Fruit fly (Drosophila melanogaster): ENCODE data around the gene CG18094.

The CG18094 gene

dm6 chr2L:19453381-19453780 lies 36.7 kb upstream of the CG18094 start, which contains the start of gene Top2 (continued):
- TF ChIP-seq HHEX (GFP tag; optimal IDR thresholded peaks at IDR 0.05): no peak
- no peak for TF ChIP-seq CG14965 (GFP tag; optimal IDR thresholded peaks at IDR 0.05; ENCODE audit: borderline replicate concordance)
- TF ChIP-seq Usf (GFP tag; optimal IDR thresholded peaks at IDR 0.05): peak; percentile 81
- no peak for TF ChIP-seq CG33557 (GFP tag; optimal IDR thresholded peaks at IDR 0.05)
- no peak for TF ChIP-seq cad (GFP tag; optimal IDR thresholded peaks at IDR 0.05)
- TF ChIP-seq repo (GFP tag; optimal IDR thresholded peaks at IDR 0.05): peak; percentile 7
- TF ChIP-seq CG11504 (tag; optimal IDR thresholded peaks at IDR 0.05): peak; percentile 75
- peak; percentile 100 for TF ChIP-seq CG17802 (tag; optimal IDR thresholded peaks at IDR 0.05)
- no peak for TF ChIP-seq Hr39 (optimal IDR thresholded peaks at IDR 0.05)
- peak; percentile 89 for TF ChIP-seq Myb (GFP tag; optimal IDR thresholded peaks at IDR 0.05)
- TF ChIP-seq klu (GFP tag; IDR thresholded peaks at IDR 0.05): no peak; the same call in 1 of the 2 replicates
- TF ChIP-seq slou (GFP tag; optimal IDR thresholded peaks at IDR 0.05): peak; percentile 18
- no peak for TF ChIP-seq CG4820 (GFP tag; optimal IDR thresholded peaks at IDR 0.05)
- TF ChIP-seq CG18619 (GFP tag; optimal IDR thresholded peaks at IDR 0.05): no peak
- TF ChIP-seq CG13296 (GFP tag; optimal IDR thresholded peaks at IDR 0.05): no peak
- no peak for TF ChIP-seq CG11093 (GFP tag; IDR thresholded peaks at IDR 0.05)
- no peak for TF ChIP-seq sens-2 (GFP tag; IDR thresholded peaks at IDR 0.05)
- no peak for TF ChIP-seq bowl (GFP tag; IDR thresholded peaks at IDR 0.05)
- no peak for TF ChIP-seq Stat92E (GFP tag; optimal IDR thresholded peaks at IDR 0.05)
- TF ChIP-seq sr (GFP tag; IDR thresholded peaks at IDR 0.05): no peak
- TF ChIP-seq CG1792 (GFP tag; optimal IDR thresholded peaks at IDR 0.05): peak; percentile 45
- no peak for TF ChIP-seq Sox102F (GFP tag; optimal IDR thresholded peaks at IDR 0.05)
- TF ChIP-seq CG4328 (GFP tag; optimal IDR thresholded peaks at IDR 0.05): no peak
- TF ChIP-seq Hr78 (GFP tag; optimal IDR thresholded peaks at IDR 0.05): no peak
- TF ChIP-seq CG31365 (tag; optimal IDR thresholded peaks at IDR 0.05): no peak
- no peak for TF ChIP-seq br (optimal IDR thresholded peaks at IDR 0.05)
- no peak for TF ChIP-seq CG11723 (GFP tag; optimal IDR thresholded peaks at IDR 0.05)
- no peak for TF ChIP-seq CG8388 (GFP tag; optimal IDR thresholded peaks at IDR 0.05)
- no peak for TF ChIP-seq jigr1 (GFP tag; IDR thresholded peaks at IDR 0.05)
- TF ChIP-seq hb (GFP tag; IDR thresholded peaks at IDR 0.05; ENCODE audit: partially characterized antibody): peak; percentile 76
- no peak for TF ChIP-seq tup (GFP tag; optimal IDR thresholded peaks at IDR 0.05)
- TF ChIP-seq vfl (GFP tag; optimal IDR thresholded peaks at IDR 0.05): peak; percentile 52
- no peak for TF ChIP-seq abd-A (tag; optimal IDR thresholded peaks at IDR 0.05)
- peak; percentile 18 for TF ChIP-seq D19A (tag; optimal IDR thresholded peaks at IDR 0.05)
- no peak for TF ChIP-seq jing (GFP tag; optimal IDR thresholded peaks at IDR 0.05)
- no peak for TF ChIP-seq CG6254 (GFP tag; optimal IDR thresholded peaks at IDR 0.05)
- TF ChIP-seq CG31441 (GFP tag; IDR thresholded peaks at IDR 0.05): peak; percentile 99
- no peak for TF ChIP-seq luna (GFP tag; optimal IDR thresholded peaks at IDR 0.05)
- peak; percentile 3 for TF ChIP-seq Dad (GFP tag; optimal IDR thresholded peaks at IDR 0.05)
- no peak for TF ChIP-seq CG16779 (GFP tag; IDR thresholded peaks at IDR 0.05)
- no peak for TF ChIP-seq CkIIα-i1 (GFP tag; IDR thresholded peaks at IDR 0.05)
- TF ChIP-seq crp (GFP tag; optimal IDR thresholded peaks at IDR 0.05): peak in 1 of 2 experiments; percentile 30
- no peak for TF ChIP-seq Oaz (GFP tag; IDR thresholded peaks at IDR 0.05)
- no peak for TF ChIP-seq al (GFP tag; IDR thresholded peaks at IDR 0.05)
- TF ChIP-seq caup (GFP tag; optimal IDR thresholded peaks at IDR 0.05; ENCODE audit: severe bottlenecking): peak; percentile 17
- TF ChIP-seq sim (GFP tag; IDR thresholded peaks at IDR 0.05): no peak
- TF ChIP-seq CG15269 (tag; optimal IDR thresholded peaks at IDR 0.05): no peak
- no peak for TF ChIP-seq CG17385 (GFP tag; optimal IDR thresholded peaks at IDR 0.05)
- TF ChIP-seq tap (tag; optimal IDR thresholded peaks at IDR 0.05): no peak
- peak; percentile 22 for TF ChIP-seq CG10147 (GFP tag; optimal IDR thresholded peaks at IDR 0.05)
- TF ChIP-seq CG7745 (tag; optimal IDR thresholded peaks at IDR 0.05): no peak
